Worm (Caenorhabditis elegans): ENCODE measurements around the gene srx-45.

- TF ChIP-seq dpl-1 (GFP tag; optimal IDR thresholded peaks at IDR 0.05), result no peak
- TF ChIP-seq ztf-6 (GFP tag; IDR thresholded peaks at IDR 0.05), result no peak
- no peak for TF ChIP-seq B0336.3 (GFP tag; IDR thresholded peaks at IDR 0.05)
- TF ChIP-seq snpc-4 (GFP tag; optimal IDR thresholded peaks at IDR 0.05), result no peak
- TF ChIP-seq snpc-4 (tag; optimal IDR thresholded peaks at IDR 0.05), result no peak
- no peak for TF ChIP-seq ZK185.1 (tag; optimal IDR thresholded peaks at IDR 0.05; ENCODE audit: poor library complexity, severe bottlenecking)
- no peak for TF ChIP-seq hsf-1 (GFP tag; IDR thresholded peaks at IDR 0.05)
- TF ChIP-seq madf-6 (GFP tag; IDR thresholded peaks at IDR 0.05), result no peak
Observed at ce11 chrIII:9329266-9329665, 22.8 kb upstream of the srx-45 start, which contains the start of gene C40H1.3.
